Worm (Caenorhabditis elegans) whole organism, late embryonic: ENCODE data around the gene col-83.

ENCODE experiments used
- C08G9.2 ChIP-seq: sonication (generic microtip); optimal IDR thresholded peaks from 2 replicates; lab custom pipeline; 2016; ENCODE audit warnings: mild to moderate bottlenecking, missing genetic modification characterization, moderate library complexity, missing compliant biosample characterization
- K02D7.2 ChIP-seq: sonication (generic microtip); optimal IDR thresholded peaks from 2 replicates; lab custom pipeline; 2017; ENCODE audit warnings: mild to moderate bottlenecking, missing genetic modification characterization, missing compliant biosample characterization
- Y22D7AL.16 ChIP-seq: sonication (generic microtip); optimal IDR thresholded peaks from 2 replicates; lab custom pipeline; 2016; ENCODE audit warnings: missing genetic modification characterization, missing compliant biosample characterization
- ahr-1 ChIP-seq: sonication (generic microtip); optimal IDR thresholded peaks from 2 replicates; lab custom pipeline; 2016; ENCODE audit warnings: missing genetic modification characterization, missing compliant biosample characterization
- ama-1 ChIP-seq: fragments of 150-350 bp; optimal IDR thresholded peaks from 2 replicates; lab custom pipeline; 2014
- ceh-14 ChIP-seq: sonication (generic microtip); optimal IDR thresholded peaks from 2 replicates; lab custom pipeline; 2016; ENCODE audit warnings: missing genotype, missing genetic modification characterization, missing compliant biosample characterization
- ceh-18 ChIP-seq: sonication (generic microtip); optimal IDR thresholded peaks from 2 replicates; lab custom pipeline; 2016; ENCODE audit warnings: missing genetic modification characterization, missing compliant biosample characterization
- ceh-22 ChIP-seq: sonication (generic microtip); optimal IDR thresholded peaks from 2 replicates; lab custom pipeline; 2017; ENCODE audit warnings: missing biosample characterization, missing genetic modification characterization
- ceh-30 ChIP-seq: fragments of 150-350 bp; optimal IDR thresholded peaks from 2 replicates; lab custom pipeline; 2014; ENCODE audit warnings: missing biosample characterization, missing genetic modification characterization
- ceh-31 ChIP-seq: sonication (generic microtip); optimal IDR thresholded peaks from 2 replicates; lab custom pipeline; 2016; ENCODE audit warnings: missing genetic modification characterization, missing compliant biosample characterization
- ceh-48 ChIP-seq: sonication (generic microtip); optimal IDR thresholded peaks from 2 replicates; lab custom pipeline; 2016; ENCODE audit warnings: missing genetic modification characterization, inconsistent platforms, missing compliant biosample characterization
- ceh-6 ChIP-seq: fragments of 200-800 bp; sonication (Bioruptor generic); optimal IDR thresholded peaks from 2 replicates; lab custom pipeline; 2018; ENCODE audit warnings: mild to moderate bottlenecking, missing genetic modification characterization, missing compliant biosample characterization
- dmd-4 ChIP-seq: sonication (generic microtip); optimal IDR thresholded peaks from 2 replicates; lab custom pipeline; 2016; ENCODE audit warnings: borderline replicate concordance, missing genetic modification characterization, missing compliant biosample characterization
- elt-2 ChIP-seq: sonication (generic microtip); optimal IDR thresholded peaks from 2 replicates; lab custom pipeline; 2016; ENCODE audit warnings: missing genetic modification reagents, missing genetic modification characterization, missing compliant biosample characterization
- elt-4 ChIP-seq: sonication (generic microtip); optimal IDR thresholded peaks from 2 replicates; lab custom pipeline; 2016; ENCODE audit warnings: missing genetic modification characterization, missing compliant biosample characterization
- eyg-1 ChIP-seq: sonication (generic microtip); optimal IDR thresholded peaks from 2 replicates; lab custom pipeline; 2016; ENCODE audit warnings: missing genotype, missing genetic modification characterization, missing compliant biosample characterization
- fax-1 ChIP-seq: sonication (generic microtip); optimal IDR thresholded peaks from 2 replicates; lab custom pipeline; 2016; ENCODE audit warnings: missing genotype, missing genetic modification characterization, missing compliant biosample characterization
- fkh-10 ChIP-seq: fragments of 150-350 bp; optimal IDR thresholded peaks from 2 replicates; lab custom pipeline; 2014; ENCODE audit warnings: missing biosample characterization, missing genetic modification reagents, missing genetic modification characterization
- fkh-6 ChIP-seq: sonication (generic microtip); optimal IDR thresholded peaks from 2 replicates; lab custom pipeline; 2016; ENCODE audit warnings: missing genetic modification characterization, missing compliant biosample characterization
- gmeb-2 ChIP-seq: sonication (generic microtip); optimal IDR thresholded peaks from 2 replicates; lab custom pipeline; 2016; ENCODE audit warnings: missing genetic modification characterization, inconsistent platforms, missing compliant biosample characterization
- hlh-13 ChIP-seq: fragments of 200-800 bp; sonication (Bioruptor generic); optimal IDR thresholded peaks from 2 replicates; lab custom pipeline; 2018; ENCODE audit warnings: mild to moderate bottlenecking, missing genetic modification characterization, missing compliant biosample characterization
- hlh-8 ChIP-seq: sonication (generic microtip); optimal IDR thresholded peaks from 2 replicates; lab custom pipeline; 2016; ENCODE audit warnings: missing genotype, missing genetic modification characterization, missing compliant biosample characterization
- mec-3 ChIP-seq: sonication (generic microtip); optimal IDR thresholded peaks from 2 replicates; lab custom pipeline; 2016; ENCODE audit warnings: borderline replicate concordance, missing genetic modification characterization, missing compliant biosample characterization
- nfya-1 ChIP-seq: sonication (generic microtip); optimal IDR thresholded peaks from 2 replicates; lab custom pipeline; 2017; ENCODE audit warnings: missing genetic modification characterization, mild to moderate bottlenecking, missing compliant biosample characterization, antibody characterized with exemption, moderate library complexity
- nhr-11 ChIP-seq: fragments of 150-350 bp; optimal IDR thresholded peaks from 2 replicates; lab custom pipeline; 2014; ENCODE audit warnings: missing biosample characterization, missing genetic modification characterization
- npax-4 ChIP-seq: sonication (generic microtip); optimal IDR thresholded peaks from 2 replicates; lab custom pipeline; 2016; ENCODE audit warnings: missing genetic modification characterization, missing compliant biosample characterization
- odd-2 ChIP-seq: sonication (generic microtip); optimal IDR thresholded peaks from 2 replicates; lab custom pipeline; 2017; ENCODE audit warnings: antibody characterized with exemption, mild to moderate bottlenecking, missing genetic modification characterization, missing compliant biosample characterization
- pag-3 ChIP-seq: sonication (generic microtip); optimal IDR thresholded peaks from 2 replicates; lab custom pipeline; 2016; ENCODE audit warnings: missing compliant biosample characterization, missing genetic modification characterization, borderline replicate concordance
- pax-1 ChIP-seq: fragments of 150-350 bp; optimal IDR thresholded peaks from 2 replicates; lab custom pipeline; 2014; ENCODE audit warnings: missing biosample characterization, missing genetic modification characterization
- pqm-1 ChIP-seq: sonication (generic microtip); optimal IDR thresholded peaks from 2 replicates; lab custom pipeline; 2016; ENCODE audit warnings: missing genetic modification characterization, missing compliant biosample characterization
- pros-1 ChIP-seq: fragments of 150-350 bp; optimal IDR thresholded peaks from 2 replicates; lab custom pipeline; 2014; ENCODE audit warnings: missing biosample characterization, missing genetic modification reagents, missing genetic modification characterization
- sox-2 ChIP-seq: fragments of 200-800 bp; sonication (Bioruptor generic); IDR thresholded peaks from 2 replicates; pipeline ENCODE4 v1.3.6; 2022; ENCODE audit warnings: missing genetic modification reagents, missing genetic modification characterization, missing compliant biosample characterization
- sox-4 ChIP-seq: sonication (generic microtip); optimal IDR thresholded peaks from 2 replicates; lab custom pipeline; 2017; ENCODE audit warnings: mild to moderate bottlenecking, missing genetic modification characterization, inconsistent platforms, missing compliant biosample characterization
- syd-9 ChIP-seq: sonication (generic microtip); optimal IDR thresholded peaks from 2 replicates; lab custom pipeline; 2016; ENCODE audit warnings: mild to moderate bottlenecking, missing genetic modification characterization, moderate library complexity, missing compliant biosample characterization
- unc-42 ChIP-seq: sonication (generic microtip); optimal IDR thresholded peaks from 2 replicates; lab custom pipeline; 2016; ENCODE audit warnings: missing genotype, missing genetic modification characterization, missing compliant biosample characterization
- unc-55 ChIP-seq: sonication (generic microtip); optimal IDR thresholded peaks from 2 replicates; lab custom pipeline; 2017; ENCODE audit warnings: missing biosample characterization, missing genetic modification reagents, missing genetic modification characterization
- unc-86 ChIP-seq: sonication (generic microtip); optimal IDR thresholded peaks from 2 replicates; lab custom pipeline; 2016; ENCODE audit warnings: missing genetic modification characterization, missing compliant biosample characterization

col-83 gene

ce11 chrII:11041027-11041426 lies 4.7 kb downstream of the col-83 start, which contains the start of gene cey-1:
cey-1 (minus strand) TSS chrII:11041206.
- no peak for TF ChIP-seq mec-3 (tag; lab: Kevin White, UChicago)
- TF ChIP-seq fkh-10 (GFP tag; lab: Kevin White, UChicago), result no peak
- TF ChIP-seq fax-1, result no peak
- TF ChIP-seq hlh-8 (tag; lab: Kevin White, UChicago), result no peak
- no peak for TF ChIP-seq ceh-48
- TF ChIP-seq ama-1 (lab: Kevin White, UChicago), result no peak
- no peak for TF ChIP-seq elt-4 (tag; lab: Kevin White, UChicago)
- TF ChIP-seq syd-9 (tag; lab: Kevin White, UChicago), result no peak
- no peak for TF ChIP-seq eyg-1 (tag; lab: Kevin White, UChicago)

- no peak for TF ChIP-seq pqm-1 (tag; lab: Kevin White, UChicago)
- TF ChIP-seq gmeb-2 (tag; lab: Kevin White, UChicago), result no peak
- no peak for TF ChIP-seq ceh-31 (tag; lab: Kevin White, UChicago)
- TF ChIP-seq hlh-13 (GFP tag; lab: Kevin White, UChicago), result no peak
- no peak for TF ChIP-seq npax-4 (tag; lab: Kevin White, UChicago)
- TF ChIP-seq sox-2 (GFP tag; lab: Robert Waterston, UW), result no peak
- no peak for TF ChIP-seq pag-3 (tag; lab: Kevin White, UChicago)
- TF ChIP-seq pax-1 (tag; lab: Kevin White, UChicago), result no peak
- TF ChIP-seq pros-1 (tag; lab: Kevin White, UChicago), result no peak
- TF ChIP-seq ceh-22 (tag; lab: Kevin White, UChicago), result no peak
- TF ChIP-seq ceh-18 (tag; lab: Kevin White, UChicago), result no peak
- no peak for TF ChIP-seq ceh-6 (GFP tag; lab: Kevin White, UChicago)
- no peak for TF ChIP-seq ama-1 (lab: Kevin White, UChicago)
- TF ChIP-seq ahr-1 (tag; lab: Kevin White, UChicago), result no peak
- TF ChIP-seq Y22D7AL.16 (tag; lab: Kevin White, UChicago), result no peak
- no peak for TF ChIP-seq ceh-30 (tag; lab: Kevin White, UChicago)
- TF ChIP-seq hlh-8 (tag; lab: Kevin White, UChicago), result no peak
- TF ChIP-seq, all 69 proteins: peak for 0
These were observed 5.6 kb downstream of the col-83 start for ce11 chrII:11040140-11040539.

ce11 chrII:11035774-11036173 lies 10.0 kb downstream of the col-83 start, which contains the start of gene srlf-15:
srlf-15 (plus strand) TSS chrII:11036074.
- TF ChIP-seq unc-55 (GFP tag; lab: Kevin White, UChicago), result no peak
- no peak for TF ChIP-seq fkh-6
- no peak for TF ChIP-seq nhr-11 (tag; lab: Kevin White, UChicago)
- no peak for TF ChIP-seq ceh-14 (tag; lab: Kevin White, UChicago)
- no peak for TF ChIP-seq nfya-1 (tag; lab: Kevin White, UChicago)
- no peak for TF ChIP-seq unc-42 (tag; lab: Kevin White, UChicago)
- no peak for TF ChIP-seq ahr-1 (tag; lab: Kevin White, UChicago)
- TF ChIP-seq sox-4, result no peak
- no peak for TF ChIP-seq elt-2 (tag; lab: Kevin White, UChicago)
- TF ChIP-seq K02D7.2 (tag; lab: Kevin White, UChicago), result no peak
- no peak for TF ChIP-seq ceh-30 (tag; lab: Kevin White, UChicago)
- TF ChIP-seq unc-86 (tag; lab: Kevin White, UChicago), result no peak
- TF ChIP-seq elt-4 (tag; lab: Kevin White, UChicago), result no peak
- no peak for TF ChIP-seq odd-2 (tag; lab: Kevin White, UChicago)

ce11 chrII:11032812-11033211 lies 13.0 kb downstream of the col-83 start:
- peak; percentile 79 for TF ChIP-seq unc-42 (tag; lab: Kevin White, UChicago)
- TF ChIP-seq nhr-11 (tag; lab: Kevin White, UChicago), result no peak

- TF ChIP-seq dmd-4, result no peak
- TF ChIP-seq C08G9.2, result no peak
These were observed 15.5 kb downstream of the col-83 start, which contains the start of gene nlp-18 for ce11 chrII:11030297-11030696. nlp-18 (minus strand) TSS chrII:11030397.
